Fruit fly (Drosophila melanogaster): ENCODE measurements around the gene CG13305.

CG13305 gene

dm6 chr3L:8627839-8628827, 18.5 kb downstream of the CG13305 start (continued):
- no peak for TF ChIP-seq rib (GFP tag; IDR thresholded peaks at IDR 0.05)
- no peak for TF ChIP-seq phol (tag; optimal IDR thresholded peaks at IDR 0.05)
- peak; percentile 49; the same call in 2 of the 3 replicates for TF ChIP-seq CG16813 (GFP tag; IDR thresholded peaks at IDR 0.05; ENCODE audit: partially characterized antibody)
- TF ChIP-seq tx (GFP tag; optimal IDR thresholded peaks at IDR 0.05): no peak
- no peak for TF ChIP-seq CG9437 (GFP tag; optimal IDR thresholded peaks at IDR 0.05)
- no peak for TF ChIP-seq Dek (tag; optimal IDR thresholded peaks at IDR 0.05)
- peak; percentile 54 for TF ChIP-seq CG10543 (GFP tag; optimal IDR thresholded peaks at IDR 0.05)
- TF ChIP-seq zf30C (GFP tag; optimal IDR thresholded peaks at IDR 0.05): peak; percentile 34
- TF ChIP-seq stwl (tag; optimal IDR thresholded peaks at IDR 0.05): peak; percentile 17
- TF ChIP-seq C15 (GFP tag; IDR thresholded peaks at IDR 0.05): no peak
- peak; percentile 18 for TF ChIP-seq HmgZ (tag; optimal IDR thresholded peaks at IDR 0.05)
- TF ChIP-seq CG10321 (GFP tag; IDR thresholded peaks at IDR 0.05): no peak
- no peak for TF ChIP-seq PHDP (tag; optimal IDR thresholded peaks at IDR 0.05)
- TF ChIP-seq fd102C (GFP tag; optimal IDR thresholded peaks at IDR 0.05): no peak
- TF ChIP-seq Trl (optimal IDR thresholded peaks at IDR 0.05): no peak
- TF ChIP-seq Trl (GFP tag; optimal IDR thresholded peaks at IDR 0.05): no peak
- TF ChIP-seq CG18011 (GFP tag; optimal IDR thresholded peaks at IDR 0.05): no peak
- 0 out of 2 replicates have a peak, but pooled peaks have one; percentile 40 for TF ChIP-seq stc (GFP tag; IDR thresholded peaks at IDR 0.05)
- no peak for TF ChIP-seq Dfd (GFP tag; optimal IDR thresholded peaks at IDR 0.05)
- no peak for TF ChIP-seq CG7372 (GFP tag; IDR thresholded peaks at IDR 0.05)
- no peak for TF ChIP-seq chm (GFP tag; IDR thresholded peaks at IDR 0.05)
- no peak for TF ChIP-seq Ada2b (GFP tag; IDR thresholded peaks at IDR 0.05)
- no peak for TF ChIP-seq fru (optimal IDR thresholded peaks at IDR 0.05)
- no peak for TF ChIP-seq dysf (GFP tag; IDR thresholded peaks at IDR 0.05)
- no peak for TF ChIP-seq CG11560 (tag; IDR thresholded peaks at IDR 0.05)
- TF ChIP-seq pan (optimal IDR thresholded peaks at IDR 0.05): no peak
- TF ChIP-seq pan (GFP tag; optimal IDR thresholded peaks at IDR 0.05 in 1 of 2, IDR thresholded peaks at IDR 0.05 in 1 of 2): no peak
- no peak for TF ChIP-seq CoRest (tag; optimal IDR thresholded peaks at IDR 0.05)
- TF ChIP-seq Bgb (GFP tag; IDR thresholded peaks at IDR 0.05; ENCODE audit: partially characterized antibody): peak; percentile 68
- no peak for TF ChIP-seq Ssrp (tag; optimal IDR thresholded peaks at IDR 0.05)
- no peak for TF ChIP-seq CG1832 (GFP tag; optimal IDR thresholded peaks at IDR 0.05)
- no peak for TF ChIP-seq CG6654 (GFP tag; optimal IDR thresholded peaks at IDR 0.05)
- no peak for TF ChIP-seq Hr3 (GFP tag; optimal IDR thresholded peaks at IDR 0.05)
- no peak for TF ChIP-seq jumu (GFP tag; optimal IDR thresholded peaks at IDR 0.05)
- no peak for TF ChIP-seq crp (GFP tag; optimal IDR thresholded peaks at IDR 0.05)
- TF ChIP-seq CG2202 (tag; optimal IDR thresholded peaks at IDR 0.05): no peak
- no peak for TF ChIP-seq CG1603 (tag; optimal IDR thresholded peaks at IDR 0.05)
- TF ChIP-seq sr (GFP tag; IDR thresholded peaks at IDR 0.05): no peak
- TF ChIP-seq Bdp1 (GFP tag; optimal IDR thresholded peaks at IDR 0.05): no peak
- no peak for TF ChIP-seq CG7271 (tag; optimal IDR thresholded peaks at IDR 0.05)
- no peak for TF ChIP-seq CG18476 (GFP tag; optimal IDR thresholded peaks at IDR 0.05)
- peak; percentile 42 for TF ChIP-seq BtbVII (GFP tag; optimal IDR thresholded peaks at IDR 0.05)
- TF ChIP-seq CTCF (GFP tag; optimal IDR thresholded peaks at IDR 0.05): peak; percentile 88
- no peak for TF ChIP-seq zen (tag; optimal IDR thresholded peaks at IDR 0.05)
- no peak for TF ChIP-seq ssp (GFP tag; IDR thresholded peaks at IDR 0.05)
- TF ChIP-seq sisA (GFP tag; IDR thresholded peaks at IDR 0.05): no peak
- TF ChIP-seq ftz-f1 (GFP tag; optimal IDR thresholded peaks at IDR 0.05): peak; percentile 71
- peak; percentile 46 for TF ChIP-seq Myb (GFP tag; optimal IDR thresholded peaks at IDR 0.05)
- no peak for TF ChIP-seq CG34376 (GFP tag; optimal IDR thresholded peaks at IDR 0.05)
- TF ChIP-seq gfzf (GFP tag; optimal IDR thresholded peaks at IDR 0.05): peak; percentile 17
